Fruit fly (Drosophila melanogaster): Measurements from ENCODE around the gene mtgo.
A peak's percentile ranks its signal among the peaks of the same experiment; 100 is the strongest.

The mtgo gene

DNA sequence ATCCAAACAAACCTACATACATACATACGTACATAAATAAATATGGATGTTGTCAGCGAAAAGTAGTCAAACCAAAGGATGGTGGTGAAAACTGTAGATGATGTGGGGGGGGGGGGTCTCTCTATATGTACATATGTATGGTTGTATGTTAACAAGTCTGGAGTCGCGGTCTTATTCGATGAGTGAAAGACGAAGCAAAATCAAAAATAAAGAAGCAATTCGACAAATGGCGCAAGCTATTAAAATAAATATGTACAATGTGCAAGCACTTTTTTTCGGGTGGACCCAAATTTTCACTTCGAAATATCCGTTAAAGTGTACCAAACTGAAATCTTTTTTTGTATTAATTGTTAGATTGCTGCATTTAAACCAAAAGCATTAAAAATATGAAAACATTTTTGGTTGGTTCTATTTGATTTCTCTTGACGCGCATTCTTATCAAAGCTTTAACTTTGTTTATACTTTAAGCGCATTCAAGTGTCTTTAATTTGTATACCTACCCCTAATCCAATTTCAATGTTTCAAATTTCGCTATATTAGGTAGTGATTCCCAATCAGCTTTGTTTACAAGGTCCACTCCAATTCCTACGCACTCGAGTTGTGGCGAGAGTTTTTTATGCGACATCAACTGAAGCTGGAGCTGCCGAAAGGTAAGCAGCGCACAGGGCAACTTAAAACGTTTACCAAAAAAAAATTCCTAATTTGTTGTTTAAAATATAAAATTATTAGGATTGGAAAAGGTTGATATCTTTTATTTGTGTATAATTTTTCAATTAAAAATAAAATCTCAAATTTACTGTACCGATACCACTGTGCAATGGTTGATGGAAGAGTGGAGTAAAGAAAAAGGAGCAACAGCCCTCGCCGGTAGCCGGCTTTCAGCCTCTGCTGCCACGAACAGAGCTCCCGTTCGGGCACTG, 139.4 kb downstream of the mtgo start, which contains the start of gene CG31807 (continued):
- TF ChIP-seq CG17186 (GFP tag; optimal IDR thresholded peaks at IDR 0.05) (no peak), Eip74EF (GFP tag; optimal IDR thresholded peaks at IDR 0.05) (peak in 1 of 2 experiments; percentile 73), sens (GFP tag) (peak; percentile 97), Hr78 (GFP tag; optimal IDR thresholded peaks at IDR 0.05) (peak in 1 of 2 experiments; percentile 4), cas (GFP tag; IDR thresholded peaks at IDR 0.05) (no peak), Nf-YB (GFP tag; optimal IDR thresholded peaks at IDR 0.05) (peak; percentile 64), jigr1 (GFP tag; IDR thresholded peaks at IDR 0.05) (no peak), TFAM (GFP tag; optimal IDR thresholded peaks at IDR 0.05) (no peak), CG10267 (tag; optimal IDR thresholded peaks at IDR 0.05) (peak; percentile 4), CG8924 (tag; optimal IDR thresholded peaks at IDR 0.05) (peak; percentile 83), CG12104 (GFP tag; optimal IDR thresholded peaks at IDR 0.05) (peak; percentile 72), CG3407 (GFP tag; optimal IDR thresholded peaks at IDR 0.05) (peak; percentile 75), dati (GFP tag; IDR thresholded peaks at IDR 0.05) (no peak; the same call in 1 of the 2 replicates), CTCF (GFP tag; optimal IDR thresholded peaks at IDR 0.05) (peak; percentile 29), ab (GFP tag; optimal IDR thresholded peaks at IDR 0.05) (no peak), pita (GFP tag; optimal IDR thresholded peaks at IDR 0.05) (no peak), run (tag; optimal IDR thresholded peaks at IDR 0.05) (peak; percentile 81), lbe (GFP tag; optimal IDR thresholded peaks at IDR 0.05) (peak; percentile 76), CG15601 (tag; optimal IDR thresholded peaks at IDR 0.05) (peak; percentile 55), CG8281 (tag; optimal IDR thresholded peaks at IDR 0.05) (no peak), CG11696 (GFP tag; IDR thresholded peaks at IDR 0.05) (no peak), Abd-B (GFP tag; optimal IDR thresholded peaks at IDR 0.05) (no peak), CG6254 (GFP tag; optimal IDR thresholded peaks at IDR 0.05) (peak; percentile 53), sug (tag; optimal IDR thresholded peaks at IDR 0.05) (peak; percentile 48), CG4328 (GFP tag; optimal IDR thresholded peaks at IDR 0.05) (peak; percentile 27), Dfd (GFP tag; optimal IDR thresholded peaks at IDR 0.05) (no peak), Oaz (GFP tag; IDR thresholded peaks at IDR 0.05) (no peak), CG34422 (GFP tag; IDR thresholded peaks at IDR 0.05) (0 out of 3 replicates have a peak, but pooled peaks have one; percentile 16), Sry-β (GFP tag; optimal IDR thresholded peaks at IDR 0.05) (peak; percentile 3), zen2 (GFP tag; IDR thresholded peaks at IDR 0.05; ENCODE audit: partially characterized antibody) (no peak), CG15269 (tag; optimal IDR thresholded peaks at IDR 0.05) (peak; percentile 77), pnt (GFP tag; optimal IDR thresholded peaks at IDR 0.05) (peak; percentile 5), HLH3B (GFP tag; IDR thresholded peaks at IDR 0.05) (peak; percentile 41; the same call in 1 of the 2 replicates), CG7786 (GFP tag; optimal IDR thresholded peaks at IDR 0.05) (peak; percentile 68), Ets65A (GFP tag) (peak; percentile 88), CG13296 (GFP tag; optimal IDR thresholded peaks at IDR 0.05) (peak; percentile 77), peb (GFP tag; IDR thresholded peaks at IDR 0.05) (no peak), CG14965 (GFP tag; optimal IDR thresholded peaks at IDR 0.05; ENCODE audit: borderline replicate concordance) (peak; percentile 49), CG30431 (GFP tag; optimal IDR thresholded peaks at IDR 0.05) (peak; percentile 36), Drgx (GFP tag; IDR thresholded peaks at IDR 0.05) (peak; percentile 84), CG16815 (GFP tag; optimal IDR thresholded peaks at IDR 0.05) (peak; percentile 33), CG7987 (GFP tag; optimal IDR thresholded peaks at IDR 0.05) (no peak), ATbp (GFP tag; optimal IDR thresholded peaks at IDR 0.05) (peak; percentile 90), sc (optimal IDR thresholded peaks at IDR 0.05) (no peak), sc (GFP tag; optimal IDR thresholded peaks at IDR 0.05) (peak; percentile 71), CG5953 (GFP tag; IDR thresholded peaks at IDR 0.05) (no peak), abd-A (tag; optimal IDR thresholded peaks at IDR 0.05) (no peak), HHEX (GFP tag; optimal IDR thresholded peaks at IDR 0.05) (peak; percentile 68), CG11560 (tag; IDR thresholded peaks at IDR 0.05) (no peak)

All from whole organism, embryonic.